Worm (Caenorhabditis elegans) whole organism, L4 larva: Measurements from ENCODE around the gene Y41D4B.6.

Experiments
- F37D6.2 ChIP-seq: sonication (generic microtip); optimal IDR thresholded peaks from 2 replicates; lab custom pipeline; 2016; ENCODE audit warnings: mild to moderate bottlenecking, missing genetic modification characterization, missing compliant biosample characterization
- T20F7.1 ChIP-seq: fragments of 200-800 bp; sonication (Bioruptor generic); optimal IDR thresholded peaks from 2 replicates; lab custom pipeline; 2018; ENCODE audit warnings: mild to moderate bottlenecking, missing genetic modification characterization, missing compliant biosample characterization
- Y75B8A.6 ChIP-seq: fragments of 200-800 bp; sonication (Bioruptor generic); IDR thresholded peaks from 2 replicates; pipeline ENCODE4 v1.3.6; 2022; ENCODE audit warnings: missing genetic modification reagents, missing genetic modification characterization, missing compliant biosample characterization
- aha-1 ChIP-seq: fragments of 150-350 bp; peaks from one replicate; lab custom pipeline; 2014; ENCODE audit warnings: missing biosample characterization, missing genetic modification characterization
- ceh-28 ChIP-seq: fragments of 150-350 bp; optimal IDR thresholded peaks from 2 replicates; lab custom pipeline; 2014; ENCODE audit warnings: missing biosample characterization, missing genetic modification reagents, missing genetic modification characterization
- ceh-44 ChIP-seq: fragments of 200-800 bp; sonication (Bioruptor generic); IDR thresholded peaks from 2 replicates; pipeline ENCODE4 v1.3.6; 2022; ENCODE audit warnings: missing genetic modification reagents, missing genetic modification characterization, missing compliant biosample characterization
- ceh-62 ChIP-seq: sonication (generic microtip); optimal IDR thresholded peaks from 2 replicates; lab custom pipeline; 2017; ENCODE audit warnings: missing biosample characterization, missing genetic modification characterization
- ces-1 ChIP-seq: fragments of 150-350 bp; sonication (generic microtip); optimal IDR thresholded peaks from 4 replicates; lab custom pipeline; 2014; ENCODE audit warnings: missing biosample characterization, missing genetic modification reagents, missing genetic modification characterization
- cey-2 ChIP-seq: sonication (generic microtip); optimal IDR thresholded peaks from 3 replicates; lab custom pipeline; 2017; ENCODE audit warnings: missing genetic modification characterization, mild to moderate bottlenecking, missing compliant biosample characterization, antibody characterized with exemption, borderline replicate concordance; ENCODE audit not compliant: insufficient read depth
- daf-16 ChIP-seq, 3 experiments: sonication (generic microtip); optimal IDR thresholded peaks; 2 replicates each; lab custom pipeline; 2016 to 2017; ENCODE audit warnings: missing genetic modification characterization in 3 of 3, missing genetic modification reagents in 3 of 3, mild to moderate bottlenecking in 2 of 3, missing compliant biosample characterization in 2 of 3, missing biosample characterization in 1 of 3, moderate library complexity in 1 of 3
- daf-8 ChIP-seq: fragments of 200-800 bp; sonication (Bioruptor generic); IDR thresholded peaks from 2 replicates; pipeline ENCODE4 v1.3.6; 2022; ENCODE audit warnings: missing genetic modification characterization, missing compliant biosample characterization
- dmd-6 ChIP-seq: fragments of 200-800 bp; sonication (Bioruptor generic); IDR thresholded peaks from 2 replicates; pipeline ENCODE4 v1.3.6; 2022; ENCODE audit warnings: missing genetic modification reagents, missing genetic modification characterization, missing compliant biosample characterization
- dmd-8 ChIP-seq: fragments of 200-800 bp; sonication (Bioruptor generic); IDR thresholded peaks from 2 replicates; pipeline ENCODE4 v1.3.6; 2022; ENCODE audit warnings: missing genetic modification characterization, missing compliant biosample characterization
- dpl-1 ChIP-seq: fragments of 150-350 bp; optimal IDR thresholded peaks from 2 replicates; lab custom pipeline; 2014; ENCODE audit warnings: missing biosample characterization, missing genetic modification reagents, missing genetic modification characterization
- egl-27 ChIP-seq: sonication (generic microtip); optimal IDR thresholded peaks from 3 replicates; lab custom pipeline; 2017; ENCODE audit warnings: missing biosample characterization, missing genetic modification reagents, missing genetic modification characterization
- fos-1 ChIP-seq: fragments of 150-350 bp; optimal IDR thresholded peaks from 2 replicates; lab custom pipeline; 2014; ENCODE audit warnings: missing biosample characterization, missing genetic modification characterization
- gei-8 ChIP-seq: fragments of 200-800 bp; sonication (Bioruptor generic); optimal IDR thresholded peaks from 2 replicates; lab custom pipeline; 2018; ENCODE audit warnings: mild to moderate bottlenecking, missing genetic modification characterization, missing compliant biosample characterization
- hif-1 ChIP-seq, 2 experiments: sonication (generic microtip); optimal IDR thresholded peaks; 2 replicates each; lab custom pipeline; 2016 to 2017; ENCODE audit warnings: missing compliant biosample characterization in 2 of 2, missing genetic modification characterization in 2 of 2, missing genetic modification reagents in 2 of 2, missing genotype in 2 of 2, mild to moderate bottlenecking in 1 of 2
- hlh-30 ChIP-seq: sonication (generic microtip); optimal IDR thresholded peaks from 2 replicates; lab custom pipeline; 2017; ENCODE audit warnings: antibody characterized with exemption, mild to moderate bottlenecking, missing genetic modification characterization, missing compliant biosample characterization; ENCODE audit not compliant: insufficient read depth
- hmg-1.1 ChIP-seq: fragments of 200-800 bp; sonication (Bioruptor generic); IDR thresholded peaks from 2 replicates; pipeline ENCODE4 v1.3.6; 2022; ENCODE audit warnings: missing genetic modification reagents, missing genetic modification characterization, missing compliant biosample characterization
- jun-1 ChIP-seq: fragments of 150-350 bp; optimal IDR thresholded peaks from 2 replicates; lab custom pipeline; 2014; ENCODE audit warnings: missing biosample characterization, missing genetic modification reagents, missing genetic modification characterization
- lin-13 ChIP-seq: fragments of 150-350 bp; optimal IDR thresholded peaks from 2 replicates; lab custom pipeline; 2014; ENCODE audit warnings: missing biosample characterization, missing genetic modification reagents, missing genetic modification characterization
- lin-29 ChIP-seq: fragments of 200-800 bp; sonication (Bioruptor generic); IDR thresholded peaks from 2 replicates; pipeline ENCODE4 v1.3.6; 2022; ENCODE audit warnings: missing genetic modification reagents, missing genetic modification characterization, missing compliant biosample characterization
- mdl-1 ChIP-seq, 2 experiments: fragments of 150-350 bp in 1 of 2; sonication (generic microtip) in 1 of 2; optimal IDR thresholded peaks; 2 replicates each; lab custom pipeline; 2014 to 2017; ENCODE audit warnings: missing biosample characterization in 2 of 2, missing genetic modification characterization in 2 of 2
- mes-2 ChIP-seq: sonication (generic microtip); optimal IDR thresholded peaks from 2 replicates; lab custom pipeline; 2016; ENCODE audit warnings: missing genotype, mild to moderate bottlenecking, missing genetic modification characterization, missing compliant biosample characterization; ENCODE audit not compliant: poor library complexity, severe bottlenecking
- nhr-102 ChIP-seq: sonication (generic microtip); optimal IDR thresholded peaks from 2 replicates; lab custom pipeline; 2016; ENCODE audit warnings: mild to moderate bottlenecking, missing genetic modification characterization, moderate library complexity, missing compliant biosample characterization
- nhr-237 ChIP-seq: sonication (generic microtip); optimal IDR thresholded peaks from 2 replicates; lab custom pipeline; 2017; ENCODE audit warnings: missing biosample characterization, missing genetic modification characterization
- nhr-25 ChIP-seq: sonication (generic microtip); optimal IDR thresholded peaks from 2 replicates; lab custom pipeline; 2017; ENCODE audit warnings: missing genetic modification characterization, mild to moderate bottlenecking, missing compliant biosample characterization, antibody characterized with exemption, moderate library complexity, borderline replicate concordance; ENCODE audit not compliant: insufficient read depth
- nhr-28 ChIP-seq: fragments of 150-350 bp; optimal IDR thresholded peaks from 2 replicates; lab custom pipeline; 2014; ENCODE audit warnings: missing biosample characterization, missing genetic modification characterization
- nhr-41 ChIP-seq: fragments of 200-800 bp; sonication (Bioruptor generic); IDR thresholded peaks from 2 replicates; pipeline ENCODE4 v1.3.6; 2022; ENCODE audit warnings: missing genetic modification reagents, missing genetic modification characterization, missing compliant biosample characterization
- nhr-6 ChIP-seq: fragments of 150-350 bp; optimal IDR thresholded peaks from 2 replicates; lab custom pipeline; 2014; ENCODE audit warnings: missing biosample characterization, missing genetic modification characterization
- nhr-76 ChIP-seq: fragments of 150-350 bp; optimal IDR thresholded peaks from 2 replicates; lab custom pipeline; 2014; ENCODE audit warnings: missing biosample characterization, missing genetic modification characterization
- php-3 ChIP-seq: fragments of 200-800 bp; sonication (Bioruptor generic); IDR thresholded peaks from 2 replicates; pipeline ENCODE4 v1.3.6; 2022; ENCODE audit warnings: missing genetic modification reagents, missing genetic modification characterization, missing compliant biosample characterization
- sdz-12 ChIP-seq: fragments of 200-800 bp; sonication (Bioruptor generic); optimal IDR thresholded peaks from 2 replicates; lab custom pipeline; 2018; ENCODE audit warnings: mild to moderate bottlenecking, missing genetic modification characterization, missing compliant biosample characterization
- skn-1 ChIP-seq: fragments of 150-350 bp; optimal IDR thresholded peaks from 2 replicates; lab custom pipeline; 2014; ENCODE audit warnings: missing biosample characterization, missing genetic modification characterization
- snpc-1.2 ChIP-seq: fragments of 200-800 bp; sonication (Bioruptor generic); IDR thresholded peaks from 2 replicates; pipeline ENCODE4 v1.3.6; 2022; ENCODE audit warnings: missing genetic modification reagents, missing genetic modification characterization, missing compliant biosample characterization
- snpc-4 ChIP-seq: fragments of 150-350 bp; optimal IDR thresholded peaks from 2 replicates; lab custom pipeline; 2014; ENCODE audit warnings: missing biosample characterization, missing genetic modification characterization
- spr-1 ChIP-seq: sonication (generic microtip); optimal IDR thresholded peaks from 2 replicates; lab custom pipeline; 2016; ENCODE audit warnings: mild to moderate bottlenecking, missing genetic modification characterization, missing compliant biosample characterization
- tag-97 ChIP-seq: fragments of 200-800 bp; sonication (Bioruptor generic); IDR thresholded peaks from 2 replicates; pipeline ENCODE4 v1.3.6; 2022; ENCODE audit warnings: missing genetic modification characterization, missing compliant biosample characterization
- tra-1 ChIP-seq: fragments of 200-800 bp; sonication (Bioruptor generic); IDR thresholded peaks from 2 replicates; pipeline ENCODE4 v1.3.6; 2022; ENCODE audit warnings: missing genetic modification reagents, missing genetic modification characterization, missing compliant biosample characterization
- unc-130 ChIP-seq: sonication (generic microtip); optimal IDR thresholded peaks from 2 replicates; lab custom pipeline; 2016; ENCODE audit warnings: missing genetic modification reagents, missing genetic modification characterization, missing compliant biosample characterization
- vab-7 ChIP-seq: fragments of 200-800 bp; sonication (Bioruptor generic); IDR thresholded peaks from 2 replicates; pipeline ENCODE4 v1.3.6; 2022; ENCODE audit warnings: missing genetic modification reagents, missing genetic modification characterization, missing compliant biosample characterization
- zag-1 ChIP-seq: fragments of 150-350 bp; optimal IDR thresholded peaks from 2 replicates; lab custom pipeline; 2014; ENCODE audit warnings: missing biosample characterization, missing genetic modification characterization
- zfp-2 ChIP-seq: sonication (generic microtip); optimal IDR thresholded peaks from 2 replicates; lab custom pipeline; 2016; ENCODE audit warnings: mild to moderate bottlenecking, missing genetic modification characterization, missing compliant biosample characterization
- zfp-3 ChIP-seq: fragments of 200-800 bp; sonication (Bioruptor generic); conservative IDR thresholded peaks from 2 replicates; pipeline ENCODE4 v1.3.6; 2022; ENCODE audit warnings: missing genetic modification reagents, missing genetic modification characterization, missing compliant biosample characterization
- zip-11 ChIP-seq: fragments of 200-800 bp; sonication (Bioruptor generic); IDR thresholded peaks from 2 replicates; pipeline ENCODE4 v1.3.6; 2022; ENCODE audit warnings: missing genetic modification characterization, missing compliant biosample characterization
- ztf-7 ChIP-seq: fragments of 150-350 bp; optimal IDR thresholded peaks from 2 replicates; lab custom pipeline; 2014; ENCODE audit warnings: missing biosample characterization, missing genetic modification characterization

Gene Y41D4B.6

DNA sequence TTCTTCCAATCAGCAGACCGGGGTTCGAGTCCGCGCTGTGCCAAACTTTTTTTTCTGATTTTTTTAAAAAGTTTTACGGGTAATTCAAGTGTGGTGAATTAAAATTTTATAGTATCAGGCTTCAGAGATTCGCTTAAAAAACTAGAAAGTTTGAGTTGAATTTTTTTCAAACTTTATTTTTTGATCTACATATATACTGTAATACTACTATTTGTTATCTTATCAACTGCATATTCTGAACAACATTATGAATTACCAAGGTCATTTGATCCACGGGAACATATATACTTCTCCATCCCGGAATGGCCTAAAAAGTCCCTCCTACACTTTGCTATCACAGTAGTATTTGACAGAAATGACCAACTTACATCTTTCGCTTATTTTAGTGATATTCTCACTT is at the start of gene Y41D4B.6:
Gene Y41D4B.6, plus strand, starts transcription at position 301 of the 400 bp plus-strand sequence.
- TF ChIP-seq dmd-8 (GFP tag; lab: Robert Waterston, UW): no peak
- TF ChIP-seq lin-29 (GFP tag; lab: Robert Waterston, UW): no peak
- no peak for TF ChIP-seq nhr-102 (tag; lab: Kevin White, UChicago)
- TF ChIP-seq aha-1 (tag; lab: Kevin White, UChicago): peak; percentile 3
- TF ChIP-seq snpc-1.2: no peak
- TF ChIP-seq, all 104 proteins: peak for 1

DNA sequence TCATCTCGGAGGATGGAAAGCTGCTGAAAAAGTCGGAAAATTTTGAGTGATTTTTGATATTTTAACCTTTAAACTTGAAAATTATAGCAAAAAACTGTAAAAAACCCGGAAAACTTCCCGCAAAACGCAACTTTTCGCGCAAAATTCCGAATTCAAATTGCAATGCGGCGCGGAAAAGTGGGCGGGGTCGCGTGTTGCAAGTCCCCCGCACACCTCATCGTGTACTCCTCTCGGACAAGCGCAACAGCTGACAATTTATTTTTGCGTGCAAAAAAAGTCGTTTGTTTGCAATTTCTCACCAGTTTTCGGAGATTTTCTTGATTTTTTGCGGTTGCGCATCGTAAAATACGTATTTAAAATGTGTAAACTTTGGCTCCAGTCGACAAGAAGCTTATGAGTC is 37.7 kb upstream of the Y41D4B.6 start, which contains the start of gene npp-8:
Gene npp-8, minus strand, starts transcription at position 23 of the 400 bp plus-strand sequence.
- TF ChIP-seq hmg-1.1 (GFP tag; lab: Robert Waterston, UW): peak; percentile 83
- peak in 1 of 2 experiments; percentile 33 for TF ChIP-seq mdl-1 (tag; optimal IDR thresholded peaks at IDR 0.05; lab: Kevin White, UChicago)
- TF ChIP-seq tag-97 (GFP tag; lab: Robert Waterston, UW): no peak
- no peak for TF ChIP-seq egl-27 (tag; lab: Kevin White, UChicago)
- peak; percentile 59 for TF ChIP-seq F37D6.2 (tag; lab: Kevin White, UChicago)
- TF ChIP-seq daf-16 (GFP tag; optimal IDR thresholded peaks at IDR 0.05; lab: Kevin White, UChicago): peak; percentile 10 to 63
- TF ChIP-seq daf-16 (tag; optimal IDR thresholded peaks at IDR 0.05; lab: Kevin White, UChicago): peak; percentile 45
- TF ChIP-seq nhr-28 (tag; lab: Kevin White, UChicago): peak; percentile 62
- no peak for TF ChIP-seq ceh-28 (tag; lab: Kevin White, UChicago)
- TF ChIP-seq skn-1 (tag; lab: Kevin White, UChicago): no peak
- TF ChIP-seq zip-11: no peak
- TF ChIP-seq Y75B8A.6 (GFP tag; lab: Robert Waterston, UW): no peak
- TF ChIP-seq nhr-237 (tag; lab: Kevin White, UChicago): no peak
- no peak for TF ChIP-seq T20F7.1 (GFP tag; lab: Kevin White, UChicago)
- no peak for TF ChIP-seq jun-1 (tag; lab: Kevin White, UChicago)
- TF ChIP-seq dmd-6 (GFP tag; lab: Robert Waterston, UW): peak; percentile 79
- TF ChIP-seq hlh-30 (tag; lab: Kevin White, UChicago): peak; percentile 90
- TF ChIP-seq lin-29 (GFP tag; lab: Robert Waterston, UW): 0 out of 2 replicates have a peak, but pooled peaks have one; percentile 58
- peak; percentile 57; the same call in 1 of the 2 replicates for TF ChIP-seq snpc-1.2
- TF ChIP-seq ceh-62: no peak
- TF ChIP-seq dmd-8 (GFP tag; lab: Robert Waterston, UW): no peak
- TF ChIP-seq ceh-44 (GFP tag; lab: Robert Waterston, UW): 0 out of 2 replicates have a peak, but pooled peaks have one; percentile 22
- peak; percentile 74 for TF ChIP-seq vab-7
- no peak for TF ChIP-seq zag-1 (tag; lab: Kevin White, UChicago)
- TF ChIP-seq zfp-3: peak; percentile 68; the same call in 1 of the 2 replicates
- no peak for TF ChIP-seq nhr-76 (tag; lab: Kevin White, UChicago)
- no peak for TF ChIP-seq ces-1 (GFP tag; lab: Kevin White, UChicago)
- peak; percentile 40 for TF ChIP-seq gei-8 (GFP tag; lab: Kevin White, UChicago)
- peak; percentile 59 for TF ChIP-seq php-3 (GFP tag; lab: Robert Waterston, UW)
- TF ChIP-seq spr-1 (tag; lab: Kevin White, UChicago): peak; percentile 83
- TF ChIP-seq lin-13 (GFP tag; lab: Kevin White, UChicago): peak; percentile 91
- TF ChIP-seq hif-1 (tag; optimal IDR thresholded peaks at IDR 0.05; lab: Kevin White, UChicago): peak in 1 of 2 experiments; percentile 85
- TF ChIP-seq nhr-41 (GFP tag; lab: Robert Waterston, UW): no peak
- peak; percentile 60; the same call in 1 of the 2 replicates for TF ChIP-seq tra-1 (GFP tag; lab: Robert Waterston, UW)
- TF ChIP-seq fos-1: no peak
- TF ChIP-seq daf-8: no peak
- TF ChIP-seq nhr-102 (tag; lab: Kevin White, UChicago): peak; percentile 88
- no peak for TF ChIP-seq sdz-12 (GFP tag; lab: Kevin White, UChicago)
- TF ChIP-seq mes-2 (tag; lab: Kevin White, UChicago): peak; percentile 97
- peak; percentile 33 for TF ChIP-seq zfp-2 (tag; lab: Kevin White, UChicago)
- peak; percentile 73 for TF ChIP-seq ztf-7 (tag; lab: Kevin White, UChicago)
- no peak for TF ChIP-seq snpc-4 (tag; lab: Kevin White, UChicago)
- TF ChIP-seq unc-130 (GFP tag; lab: Kevin White, UChicago): peak; percentile 93
- TF ChIP-seq nhr-6 (tag; lab: Kevin White, UChicago): peak; percentile 56
- TF ChIP-seq cey-2 (tag; lab: Kevin White, UChicago): no peak
- TF ChIP-seq nhr-25 (tag; lab: Kevin White, UChicago): peak; percentile 67
- TF ChIP-seq dpl-1 (GFP tag; lab: Kevin White, UChicago): peak; percentile 89
